Worm (Caenorhabditis elegans) whole organism, L4/young adult: Measurements from ENCODE around the gene str-102.

Source experiments
- W03F9.2 ChIP-seq: fragments of 150-350 bp; optimal IDR thresholded peaks from 2 replicates; lab custom pipeline; 2014; ENCODE audit warnings: missing biosample characterization, missing genetic modification characterization
- dao-5 ChIP-seq: sonication (generic microtip); optimal IDR thresholded peaks from 2 replicates; lab custom pipeline; 2016; ENCODE audit warnings: missing genotype, missing genetic modification characterization, moderate library complexity, missing compliant biosample characterization
- him-1 ChIP-seq: sonication (generic microtip); optimal IDR thresholded peaks from 2 replicates; lab custom pipeline; 2016; ENCODE audit warnings: missing genotype, missing genetic modification reagents, missing genetic modification characterization, missing compliant biosample characterization

ce11 chrV:15379817-15380216 is 5.0 kb upstream of the str-102 start, which contains the start of gene srh-251:
- no peak for TF ChIP-seq W03F9.2
- TF ChIP-seq him-1 (tag; lab: Kevin White, UChicago): no peak
- no peak for TF ChIP-seq dao-5
